Worm (Caenorhabditis elegans): Measurements from ENCODE around the gene F49E12.12.

The F49E12.12 gene

ce11 chrII:8345613-8346012 lies 35.7 kb upstream of the F49E12.12 start:
- TF ChIP-seq nhr-28 (tag; optimal IDR thresholded peaks at IDR 0.05) = no peak

ce11 chrII:8346384-8346783 lies 34.9 kb upstream of the F49E12.12 start, which contains the start of gene eff-1:
Gene eff-1, plus strand, starts transcription at chrII:8346684.
- no peak for TF ChIP-seq nhr-28 (tag; optimal IDR thresholded peaks at IDR 0.05)
- no peak for TF ChIP-seq unc-62 (GFP tag; optimal IDR thresholded peaks at IDR 0.05)
- TF ChIP-seq nhr-12 (tag; optimal IDR thresholded peaks at IDR 0.05) = no peak
- no peak for TF ChIP-seq elt-3 (tag; optimal IDR thresholded peaks at IDR 0.05)
- no peak for TF ChIP-seq pha-4 (tag; optimal IDR thresholded peaks at IDR 0.05)
- no peak for TF ChIP-seq cnd-1 (tag; optimal IDR thresholded peaks at IDR 0.05)
- TF ChIP-seq M03D4.4 (tag; optimal IDR thresholded peaks at IDR 0.05) = no peak
- no peak for TF ChIP-seq lsy-2 (tag; optimal IDR thresholded peaks at IDR 0.05)
- TF ChIP-seq unc-120 (tag; optimal IDR thresholded peaks at IDR 0.05; ENCODE audit: poor library complexity, severe bottlenecking) = no peak
- no peak for TF ChIP-seq ztf-11 (tag; optimal IDR thresholded peaks at IDR 0.05)
- TF ChIP-seq blmp-1 (tag; optimal IDR thresholded peaks at IDR 0.05) = no peak

ce11 chrII:8353288-8353687 lies 28.0 kb upstream of the F49E12.12 start:
- peak; percentile 78 for TF ChIP-seq ces-1 (GFP tag; optimal IDR thresholded peaks at IDR 0.05)
- TF ChIP-seq nhr-2 (tag; optimal IDR thresholded peaks at IDR 0.05) = no peak

- peak; percentile 80 for TF ChIP-seq ces-1 (GFP tag; optimal IDR thresholded peaks at IDR 0.05)
- TF ChIP-seq nhr-2 (tag; optimal IDR thresholded peaks at IDR 0.05) = no peak
- no peak for TF ChIP-seq mab-5 (tag; optimal IDR thresholded peaks at IDR 0.05)
These were observed 27.0 kb upstream of the F49E12.12 start, which contains the start of gene C26D10.6 for ce11 chrII:8354233-8354750. Gene C26D10.6, minus strand, starts transcription at chrII:8354700.

ce11 chrII:8358466-8358865 lies 22.8 kb upstream of the F49E12.12 start:
- no peak for TF ChIP-seq sem-2 (GFP tag; optimal IDR thresholded peaks at IDR 0.05)
- no peak for TF ChIP-seq mls-2 (tag; optimal IDR thresholded peaks at IDR 0.05)
- TF ChIP-seq tbx-8 (GFP tag; optimal IDR thresholded peaks at IDR 0.05) = no peak
- no peak for TF ChIP-seq nhr-2 (tag; optimal IDR thresholded peaks at IDR 0.05)
- TF ChIP-seq elt-1 (tag; optimal IDR thresholded peaks at IDR 0.05; ENCODE audit: borderline replicate concordance, insufficient read depth) = no peak
- no peak for TF ChIP-seq lin-13 (tag; optimal IDR thresholded peaks at IDR 0.05)
- TF ChIP-seq cnd-1 (tag; optimal IDR thresholded peaks at IDR 0.05) = no peak
- TF ChIP-seq unc-39 (tag; optimal IDR thresholded peaks at IDR 0.05) = no peak
- no peak for TF ChIP-seq nhr-28 (tag; optimal IDR thresholded peaks at IDR 0.05)
- TF ChIP-seq bed-3 (GFP tag; optimal IDR thresholded peaks at IDR 0.05) = no peak
- TF ChIP-seq ces-1 (GFP tag; optimal IDR thresholded peaks at IDR 0.05) = no peak
- no peak for TF ChIP-seq nhr-12 (tag; optimal IDR thresholded peaks at IDR 0.05)
- no peak for TF ChIP-seq zip-8 (tag; optimal IDR thresholded peaks at IDR 0.05)
- TF ChIP-seq lin-32 (GFP tag; optimal IDR thresholded peaks at IDR 0.05) = no peak

ce11 chrII:8359350-8359749 lies 21.9 kb upstream of the F49E12.12 start, which contains the start of gene col-77:
Gene col-77, minus strand, starts transcription at chrII:8359381.
- no peak for TF ChIP-seq nhr-2 (tag; optimal IDR thresholded peaks at IDR 0.05)
- TF ChIP-seq sem-2 (GFP tag; optimal IDR thresholded peaks at IDR 0.05) = no peak
- TF ChIP-seq hlh-1 (tag; optimal IDR thresholded peaks at IDR 0.05) = no peak
- TF ChIP-seq sptf-1 (tag; optimal IDR thresholded peaks at IDR 0.05) = no peak
- no peak for TF ChIP-seq nhr-76 (tag; optimal IDR thresholded peaks at IDR 0.05)

ce11 chrII:8360453-8360852 lies 20.8 kb upstream of the F49E12.12 start, which contains the start of gene M195.2:
Gene M195.2, plus strand, starts transcription at chrII:8360753.
- TF ChIP-seq ceh-43 (GFP tag; optimal IDR thresholded peaks at IDR 0.05) = no peak
- TF ChIP-seq mab-5 (tag; optimal IDR thresholded peaks at IDR 0.05) = no peak
- TF ChIP-seq lsy-2 (tag; optimal IDR thresholded peaks at IDR 0.05) = no peak
- no peak for TF ChIP-seq drap-1 (GFP tag; optimal IDR thresholded peaks at IDR 0.05)
- TF ChIP-seq ceh-83 (GFP tag; optimal IDR thresholded peaks at IDR 0.05) = no peak
- no peak for TF ChIP-seq sptf-1 (tag; optimal IDR thresholded peaks at IDR 0.05)
- no peak for TF ChIP-seq nhr-2 (tag; optimal IDR thresholded peaks at IDR 0.05)
- no peak for TF ChIP-seq tbx-8 (GFP tag; optimal IDR thresholded peaks at IDR 0.05)
- no peak for TF ChIP-seq nhr-237 (tag; optimal IDR thresholded peaks at IDR 0.05)
- TF ChIP-seq mls-2 (tag; optimal IDR thresholded peaks at IDR 0.05) = no peak
- no peak for TF ChIP-seq elt-3 (tag; optimal IDR thresholded peaks at IDR 0.05)
- TF ChIP-seq mep-1 (tag; optimal IDR thresholded peaks at IDR 0.05) = no peak
- TF ChIP-seq nhr-76 (tag; optimal IDR thresholded peaks at IDR 0.05) = no peak
